ENCODE assay signal across 1 worm cellular context in genomic region chrIII:6946382-6946781, ce11.
TF ChIP-seq lines count a peak whose summit lies in the region.

let-711 (plus strand) TSS chrIII:6946718.

TF ChIP-seq in whole organism, L1 larva, 84 proteins besides CTCF, POLR2A, EP300 and RAD21 (continued from another document):
- TF ChIP-seq dpl-1 (GFP tag; optimal IDR thresholded peaks at IDR 0.05; lab: Kevin White, UChicago) = peak in 2 of 3 experiments; percentile 19 to 36
- peak; percentile 26 for TF ChIP-seq snu-23 (GFP tag; optimal IDR thresholded peaks at IDR 0.05; lab: Kevin White, UChicago)
- no peak for TF ChIP-seq lin-15B (tag; optimal IDR thresholded peaks at IDR 0.05; lab: Kevin White, UChicago)
- no peak for TF ChIP-seq nhr-84 (tag; optimal IDR thresholded peaks at IDR 0.05; lab: Kevin White, UChicago)
- peak in 1 of 3 experiments; percentile 20 for TF ChIP-seq ceh-82 (tag; optimal IDR thresholded peaks at IDR 0.05; lab: Kevin White, UChicago)
- TF ChIP-seq sox-4 (tag; optimal IDR thresholded peaks at IDR 0.05; lab: Kevin White, UChicago) = no peak
- no peak for TF ChIP-seq skn-1 (tag; optimal IDR thresholded peaks at IDR 0.05; lab: Kevin White, UChicago)
- TF ChIP-seq dsc-1 (tag; optimal IDR thresholded peaks at IDR 0.05; lab: Kevin White, UChicago) = peak; percentile 24
- peak; percentile 17 for TF ChIP-seq mep-1 (tag; optimal IDR thresholded peaks at IDR 0.05; lab: Kevin White, UChicago)
- TF ChIP-seq ama-1 (optimal IDR thresholded peaks at IDR 0.05; lab: Kevin White, UChicago) = no peak
- no peak for TF ChIP-seq lin-14 (GFP tag; optimal IDR thresholded peaks at IDR 0.05; lab: Kevin White, UChicago)
- peak; percentile 17 for TF ChIP-seq swsn-7 (tag; optimal IDR thresholded peaks at IDR 0.05; lab: Kevin White, UChicago)
- no peak for TF ChIP-seq jun-1 (tag; optimal IDR thresholded peaks at IDR 0.05; lab: Kevin White, UChicago)
- TF ChIP-seq alr-1 (tag; optimal IDR thresholded peaks at IDR 0.05; lab: Kevin White, UChicago; ENCODE audit: borderline replicate concordance) = no peak
- peak; percentile 16 to 49 for TF ChIP-seq efl-1 (optimal IDR thresholded peaks at IDR 0.05; lab: Kevin White, UChicago)
- TF ChIP-seq efl-1 (GFP tag; optimal IDR thresholded peaks at IDR 0.05 in 1 of 2; lab: Kevin White, UChicago) = peak; percentile 12 to 39
- no peak for TF ChIP-seq egl-27 (tag; optimal IDR thresholded peaks at IDR 0.05; lab: Kevin White, UChicago)
- TF ChIP-seq tlp-1 (tag; optimal IDR thresholded peaks at IDR 0.05; lab: Kevin White, UChicago) = no peak
- TF ChIP-seq unc-62 (GFP tag; optimal IDR thresholded peaks at IDR 0.05; lab: Kevin White, UChicago) = no peak
- TF ChIP-seq nhr-85 (tag; lab: Kevin White, UChicago) = no peak
